Worm (Caenorhabditis elegans) whole organism, L4/young adult: ENCODE data around the gene rabr-1.

ENCODE experiments used
- W03F9.2 ChIP-seq: fragments of 150-350 bp; optimal IDR thresholded peaks from 2 replicates; lab custom pipeline; 2014; ENCODE audit warnings: missing biosample characterization, missing genetic modification characterization
- dao-5 ChIP-seq: sonication (generic microtip); optimal IDR thresholded peaks from 2 replicates; lab custom pipeline; 2016; ENCODE audit warnings: missing genotype, missing genetic modification characterization, moderate library complexity, missing compliant biosample characterization

- TF ChIP-seq dao-5 (no peak), W03F9.2 (tag; lab: Kevin White, UChicago) (no peak)
These were observed 36.4 kb downstream of the rabr-1 start, which contains the start of gene tbc-12 for ce11 chrX:2532357-2532756.
